Fruit fly (Drosophila melanogaster): ENCODE data around the gene salt.

salt gene

dm6 chr3R:31725486-31726227 is 28.8 kb downstream of the salt start (continued):
- TF ChIP-seq bbx (GFP tag; IDR thresholded peaks at IDR 0.05; ENCODE audit: partially characterized antibody) (peak; percentile 26; the same call in 1 of the 2 replicates), crol (GFP tag; IDR thresholded peaks at IDR 0.05) (peak; percentile 71), prd (optimal IDR thresholded peaks at IDR 0.05) (no peak), prd (GFP tag; IDR thresholded peaks at IDR 0.05) (0 out of 3 replicates have a peak, but pooled peaks have one; percentile 11), Asciz (GFP tag; optimal IDR thresholded peaks at IDR 0.05) (peak; percentile 37), z (GFP tag; IDR thresholded peaks at IDR 0.05) (peak; percentile 47; the same call in 1 of the 3 replicates), lbe (GFP tag; optimal IDR thresholded peaks at IDR 0.05) (no peak), so (GFP tag; IDR thresholded peaks at IDR 0.05) (0 out of 3 replicates have a peak, but pooled peaks have one; percentile 29), bcd (GFP tag; optimal IDR thresholded peaks at IDR 0.05) (no peak), otp (GFP tag; IDR thresholded peaks at IDR 0.05) (peak; percentile 16; the same call in 2 of the 3 replicates), Xrp1 (GFP tag; IDR thresholded peaks at IDR 0.05) (no peak), CG1233 (GFP tag; optimal IDR thresholded peaks at IDR 0.05) (peak; percentile 5), az2 (GFP tag; optimal IDR thresholded peaks at IDR 0.05) (no peak), phol (tag; optimal IDR thresholded peaks at IDR 0.05) (no peak), unc-4 (GFP tag; IDR thresholded peaks at IDR 0.05; ENCODE audit: partially characterized antibody) (no peak), dimm (GFP tag; IDR thresholded peaks at IDR 0.05) (no peak), CG31441 (GFP tag; IDR thresholded peaks at IDR 0.05) (0 out of 2 replicates have a peak, but pooled peaks have one; percentile 7), danr (GFP tag; IDR thresholded peaks at IDR 0.05) (no peak), CG15011 (GFP tag; optimal IDR thresholded peaks at IDR 0.05) (no peak), HLHmδ (GFP tag; optimal IDR thresholded peaks at IDR 0.05) (peak; percentile 77), Scr (GFP tag; IDR thresholded peaks at IDR 0.05; ENCODE audit: partially characterized antibody) (0 out of 2 replicates have a peak, but pooled peaks have one; percentile 15), CG6272 (GFP tag; IDR thresholded peaks at IDR 0.05) (no peak), lov (optimal IDR thresholded peaks at IDR 0.05) (no peak), lov (GFP tag; IDR thresholded peaks at IDR 0.05) (peak; percentile 32; the same call in 2 of the 3 replicates), CG2712 (tag; optimal IDR thresholded peaks at IDR 0.05) (peak; percentile 16), E2f2 (GFP tag; IDR thresholded peaks at IDR 0.05) (peak; percentile 11; the same call in 1 of the 2 replicates), BEAF-32 (GFP tag; optimal IDR thresholded peaks at IDR 0.05) (no peak), pan (optimal IDR thresholded peaks at IDR 0.05) (no peak), pan (GFP tag; optimal IDR thresholded peaks at IDR 0.05 in 1 of 2, IDR thresholded peaks at IDR 0.05 in 1 of 2) (peak in 1 of 2 experiments; percentile 22), fd64A (GFP tag; optimal IDR thresholded peaks at IDR 0.05) (no peak), nom (GFP tag; optimal IDR thresholded peaks at IDR 0.05) (peak; percentile 95), Bgb (GFP tag; IDR thresholded peaks at IDR 0.05; ENCODE audit: partially characterized antibody) (0 out of 2 replicates have a peak, but pooled peaks have one; percentile 18), CoRest (tag; optimal IDR thresholded peaks at IDR 0.05) (no peak), Gug (GFP tag; IDR thresholded peaks at IDR 0.05) (no peak), nerfin-1 (tag; optimal IDR thresholded peaks at IDR 0.05) (peak; percentile 51), HmgZ (tag; optimal IDR thresholded peaks at IDR 0.05) (no peak), CG17568 (GFP tag; optimal IDR thresholded peaks at IDR 0.05) (no peak), MBD-R2 (GFP tag; IDR thresholded peaks at IDR 0.05) (0 out of 2 replicates have a peak, but pooled peaks have one; percentile 9), lola (GFP tag; optimal IDR thresholded peaks at IDR 0.05) (peak in 1 of 3 experiments; percentile 10), CG13775 (GFP tag; optimal IDR thresholded peaks at IDR 0.05) (no peak), Vsx1 (GFP tag; optimal IDR thresholded peaks at IDR 0.05) (peak; percentile 11), CG1647 (GFP tag; optimal IDR thresholded peaks at IDR 0.05) (no peak), CG6654 (GFP tag; optimal IDR thresholded peaks at IDR 0.05) (no peak), odd (GFP tag; optimal IDR thresholded peaks at IDR 0.05) (no peak), en (GFP tag; optimal IDR thresholded peaks at IDR 0.05) (peak; percentile 7), Opbp (GFP tag; IDR thresholded peaks at IDR 0.05; ENCODE audit: partially characterized antibody) (0 out of 3 replicates have a peak, but pooled peaks have one; percentile 28), slbo (GFP tag; IDR thresholded peaks at IDR 0.05) (no peak), pho (GFP tag; optimal IDR thresholded peaks at IDR 0.05) (no peak)

All from whole organism, embryonic.